Worm (Caenorhabditis elegans) whole organism, mixed stage, embryonic: ENCODE measurements around the gene str-136.
A peak's percentile ranks its signal among the peaks of the same experiment; 100 is the strongest.

Experiments
- M03D4.4 ChIP-seq: sonication (generic microtip); optimal IDR thresholded peaks from 2 replicates; lab custom pipeline; 2017; ENCODE audit warnings: mild to moderate bottlenecking, missing genetic modification characterization, missing compliant biosample characterization
- bed-3 ChIP-seq: fragments of 200-800 bp; sonication (Bioruptor generic); optimal IDR thresholded peaks from 3 replicates; lab custom pipeline; 2018; ENCODE audit warnings: mild to moderate bottlenecking, missing genetic modification characterization, moderate library complexity, missing compliant biosample characterization
- blmp-1 ChIP-seq: fragments of 150-350 bp; optimal IDR thresholded peaks from 2 replicates; lab custom pipeline; 2014; ENCODE audit warnings: missing biosample characterization, missing genetic modification characterization
- ceh-39 ChIP-seq: fragments of 150-350 bp; optimal IDR thresholded peaks from 2 replicates; lab custom pipeline; 2014; ENCODE audit warnings: missing biosample characterization, missing genetic modification characterization
- ceh-43 ChIP-seq: fragments of 200-800 bp; sonication (Bioruptor generic); optimal IDR thresholded peaks from 2 replicates; lab custom pipeline; 2018; ENCODE audit warnings: mild to moderate bottlenecking, missing genetic modification characterization, moderate library complexity, missing compliant biosample characterization
- ceh-83 ChIP-seq: fragments of 200-800 bp; sonication (Bioruptor generic); optimal IDR thresholded peaks from 2 replicates; lab custom pipeline; 2018; ENCODE audit warnings: mild to moderate bottlenecking, missing genetic modification characterization, missing compliant biosample characterization
- ces-1 ChIP-seq: fragments of 150-350 bp; optimal IDR thresholded peaks from 2 replicates; lab custom pipeline; 2014; ENCODE audit warnings: missing biosample characterization, missing genetic modification reagents, missing genetic modification characterization
- cnd-1 ChIP-seq: fragments of 200-800 bp; sonication (Bioruptor generic); optimal IDR thresholded peaks from 2 replicates; lab custom pipeline; 2018; ENCODE audit warnings: mild to moderate bottlenecking, missing genetic modification characterization, missing compliant biosample characterization
- drap-1 ChIP-seq: fragments of 200-800 bp; sonication (Bioruptor generic); optimal IDR thresholded peaks from 3 replicates; lab custom pipeline; 2018; ENCODE audit warnings: mild to moderate bottlenecking, missing genetic modification characterization, missing compliant biosample characterization
- elt-1 ChIP-seq: sonication (generic microtip); optimal IDR thresholded peaks from 2 replicates; lab custom pipeline; 2017; ENCODE audit warnings: missing genetic modification characterization, mild to moderate bottlenecking, missing compliant biosample characterization, antibody characterized with exemption, moderate library complexity, borderline replicate concordance; ENCODE audit not compliant: insufficient read depth
- elt-3 ChIP-seq: fragments of 150-350 bp; optimal IDR thresholded peaks from 2 replicates; lab custom pipeline; 2014; ENCODE audit warnings: missing biosample characterization, missing genetic modification characterization
- flh-1 ChIP-seq: fragments of 200-800 bp; sonication (Bioruptor generic); optimal IDR thresholded peaks from 2 replicates; lab custom pipeline; 2018; ENCODE audit warnings: mild to moderate bottlenecking, missing genetic modification characterization, moderate library complexity, missing compliant biosample characterization
- ham-2 ChIP-seq: fragments of 200-800 bp; sonication (Bioruptor generic); optimal IDR thresholded peaks from 2 replicates; lab custom pipeline; 2018; ENCODE audit warnings: mild to moderate bottlenecking, missing genetic modification characterization, missing compliant biosample characterization
- hlh-1 ChIP-seq: fragments of 150-350 bp; optimal IDR thresholded peaks from 2 replicates; lab custom pipeline; 2014; ENCODE audit warnings: missing biosample characterization, missing genetic modification reagents, missing genetic modification characterization
- lin-13 ChIP-seq: fragments of 150-350 bp; optimal IDR thresholded peaks from 2 replicates; lab custom pipeline; 2014; ENCODE audit warnings: missing biosample characterization, missing genetic modification characterization
- lin-32 ChIP-seq: fragments of 200-800 bp; sonication (Bioruptor generic); optimal IDR thresholded peaks from 2 replicates; lab custom pipeline; 2018; ENCODE audit warnings: mild to moderate bottlenecking, missing genetic modification characterization, missing compliant biosample characterization
- lsy-2 ChIP-seq: fragments of 150-350 bp; optimal IDR thresholded peaks from 2 replicates; lab custom pipeline; 2014; ENCODE audit warnings: missing biosample characterization, missing genetic modification characterization
- mab-5 ChIP-seq: fragments of 150-350 bp; optimal IDR thresholded peaks from 2 replicates; lab custom pipeline; 2014; ENCODE audit warnings: missing biosample characterization, missing genetic modification characterization
- mep-1 ChIP-seq: fragments of 150-350 bp; optimal IDR thresholded peaks from 2 replicates; lab custom pipeline; 2017; ENCODE audit warnings: missing biosample characterization, missing genetic modification reagents, missing genetic modification characterization, inconsistent platforms
- mls-2 ChIP-seq: sonication (generic microtip); optimal IDR thresholded peaks from 2 replicates; lab custom pipeline; 2016; ENCODE audit warnings: mild to moderate bottlenecking, missing genetic modification characterization, moderate library complexity, missing compliant biosample characterization
- nhr-12 ChIP-seq: fragments of 150-350 bp; optimal IDR thresholded peaks from 2 replicates; lab custom pipeline; 2014; ENCODE audit warnings: missing biosample characterization, missing genetic modification characterization
- nhr-2 ChIP-seq: fragments of 150-350 bp; optimal IDR thresholded peaks from 2 replicates; lab custom pipeline; 2014; ENCODE audit warnings: missing biosample characterization, missing genetic modification characterization
- nhr-237 ChIP-seq: fragments of 150-350 bp; optimal IDR thresholded peaks from 2 replicates; lab custom pipeline; 2014; ENCODE audit warnings: missing biosample characterization, missing genetic modification characterization
- nhr-28 ChIP-seq: fragments of 150-350 bp; optimal IDR thresholded peaks from 2 replicates; lab custom pipeline; 2014; ENCODE audit warnings: missing biosample characterization, missing genetic modification characterization
- nhr-76 ChIP-seq: sonication (generic microtip); optimal IDR thresholded peaks from 2 replicates; lab custom pipeline; 2017; ENCODE audit warnings: missing biosample characterization, missing genetic modification characterization
- pha-4 ChIP-seq: fragments of 150-350 bp; optimal IDR thresholded peaks from 2 replicates; lab custom pipeline; 2018; ENCODE audit warnings: missing biosample characterization, missing genetic modification reagents, missing genetic modification characterization
- sem-2 ChIP-seq: fragments of 200-800 bp; sonication (Bioruptor generic); optimal IDR thresholded peaks from 2 replicates; lab custom pipeline; 2018; ENCODE audit warnings: mild to moderate bottlenecking, missing genetic modification characterization, missing compliant biosample characterization
- snpc-4 ChIP-seq: fragments of 150-350 bp; optimal IDR thresholded peaks from 2 replicates; lab custom pipeline; 2014; ENCODE audit warnings: missing biosample characterization, missing genetic modification characterization
- sptf-1 ChIP-seq: sonication (generic microtip); optimal IDR thresholded peaks from 2 replicates; lab custom pipeline; 2017; ENCODE audit warnings: mild to moderate bottlenecking, missing genetic modification characterization, moderate library complexity, missing compliant biosample characterization
- tbx-8 ChIP-seq: fragments of 200-800 bp; sonication (Bioruptor generic); optimal IDR thresholded peaks from 2 replicates; lab custom pipeline; 2018; ENCODE audit warnings: mild to moderate bottlenecking, missing genetic modification characterization, moderate library complexity, missing compliant biosample characterization
- unc-120 ChIP-seq: sonication (generic microtip); optimal IDR thresholded peaks from 2 replicates; lab custom pipeline; 2017; ENCODE audit warnings: missing genetic modification characterization, missing compliant biosample characterization; ENCODE audit not compliant: poor library complexity, severe bottlenecking
- unc-39 ChIP-seq: fragments of 150-350 bp; optimal IDR thresholded peaks from 2 replicates; lab custom pipeline; 2014; ENCODE audit warnings: missing biosample characterization, missing genetic modification characterization
- unc-62 ChIP-seq: fragments of 150-350 bp; optimal IDR thresholded peaks from 2 replicates; lab custom pipeline; 2014; ENCODE audit warnings: missing biosample characterization, missing genetic modification reagents, missing genetic modification characterization
- zip-8 ChIP-seq: fragments of 150-350 bp; optimal IDR thresholded peaks from 2 replicates; lab custom pipeline; 2014; ENCODE audit warnings: missing biosample characterization, missing genetic modification characterization
- ztf-11 ChIP-seq: fragments of 150-350 bp; optimal IDR thresholded peaks from 2 replicates; lab custom pipeline; 2014; ENCODE audit warnings: missing biosample characterization, missing genetic modification characterization

str-136 gene

ce11 chrV:8238290-8238689, 40.4 kb downstream of the str-136 start, which contains the start of gene rol-3:
Gene rol-3 (minus strand): TSS chrV:8238409.
- no peak for TF ChIP-seq M03D4.4
- no peak for TF ChIP-seq lin-13 (tag; lab: Kevin White, UChicago)
- no peak for TF ChIP-seq sem-2 (GFP tag; lab: Kevin White, UChicago)
- no peak for TF ChIP-seq mls-2 (tag; lab: Kevin White, UChicago)
- TF ChIP-seq ham-2 (GFP tag; lab: Kevin White, UChicago), result no peak

ce11 chrV:8235331-8235730, 43.4 kb downstream of the str-136 start:
- TF ChIP-seq unc-62, result no peak
- TF ChIP-seq ceh-83 (GFP tag; lab: Kevin White, UChicago), result peak; percentile 74
- TF ChIP-seq lsy-2, result no peak
- TF ChIP-seq ham-2 (GFP tag; lab: Kevin White, UChicago), result peak; percentile 45
- peak; percentile 45 for TF ChIP-seq drap-1 (GFP tag; lab: Kevin White, UChicago)
- TF ChIP-seq cnd-1 (tag; lab: Kevin White, UChicago), result peak; percentile 46
- no peak for TF ChIP-seq lin-13 (tag; lab: Kevin White, UChicago)
- TF ChIP-seq M03D4.4, result peak; percentile 57
- peak; percentile 18 for TF ChIP-seq lin-32
- peak; percentile 71 for TF ChIP-seq hlh-1 (tag; lab: Kevin White, UChicago)
- TF ChIP-seq, all 35 proteins: peak for 7

ce11 chrV:8230056-8230455, 48.7 kb downstream of the str-136 start:
- TF ChIP-seq ceh-83 (GFP tag; lab: Kevin White, UChicago) (peak; percentile 68), blmp-1 (no peak), pha-4 (tag; lab: Kevin White, UChicago) (no peak), elt-3 (tag; lab: Kevin White, UChicago) (no peak), M03D4.4 (peak; percentile 5), tbx-8 (GFP tag; lab: Kevin White, UChicago) (no peak), mab-5 (tag; lab: Kevin White, UChicago) (no peak), cnd-1 (tag; lab: Kevin White, UChicago) (no peak), nhr-76 (tag; lab: Kevin White, UChicago) (no peak), ces-1 (GFP tag; lab: Kevin White, UChicago) (no peak), mls-2 (tag; lab: Kevin White, UChicago) (no peak), ceh-39 (tag; lab: Kevin White, UChicago) (no peak), lin-13 (tag; lab: Kevin White, UChicago) (no peak), mep-1 (tag; lab: Kevin White, UChicago) (no peak), unc-62 (no peak), bed-3 (GFP tag; lab: Kevin White, UChicago) (no peak), sptf-1 (tag; lab: Kevin White, UChicago) (no peak), snpc-4 (tag; lab: Kevin White, UChicago) (no peak), unc-39 (tag; lab: Kevin White, UChicago) (no peak), elt-1 (tag; lab: Kevin White, UChicago) (no peak), drap-1 (GFP tag; lab: Kevin White, UChicago) (peak; percentile 11), unc-120 (tag; lab: Kevin White, UChicago) (peak; percentile 38), nhr-28 (no peak)

- TF ChIP-seq unc-62 (no peak), hlh-1 (tag; lab: Kevin White, UChicago) (peak; percentile 4), mab-5 (tag; lab: Kevin White, UChicago) (no peak), bed-3 (GFP tag; lab: Kevin White, UChicago) (no peak), lin-32 (no peak), sptf-1 (tag; lab: Kevin White, UChicago) (peak; percentile 31), nhr-2 (tag; lab: Kevin White, UChicago) (no peak), ces-1 (GFP tag; lab: Kevin White, UChicago) (no peak), ztf-11 (tag; lab: Kevin White, UChicago) (no peak), M03D4.4 (no peak), blmp-1 (no peak), nhr-12 (tag; lab: Kevin White, UChicago) (no peak), tbx-8 (GFP tag; lab: Kevin White, UChicago) (no peak), ceh-43 (GFP tag; lab: Kevin White, UChicago) (no peak), lsy-2 (peak; percentile 39), lin-13 (tag; lab: Kevin White, UChicago) (peak; percentile 17), elt-1 (tag; lab: Kevin White, UChicago) (no peak), mls-2 (tag; lab: Kevin White, UChicago) (no peak), zip-8 (no peak), sem-2 (GFP tag; lab: Kevin White, UChicago) (no peak), ceh-39 (tag; lab: Kevin White, UChicago) (peak; percentile 39), drap-1 (GFP tag; lab: Kevin White, UChicago) (peak; percentile 83), flh-1 (no peak), elt-3 (tag; lab: Kevin White, UChicago) (no peak), nhr-237 (tag; lab: Kevin White, UChicago) (no peak), pha-4 (tag; lab: Kevin White, UChicago) (peak; percentile 39), unc-120 (tag; lab: Kevin White, UChicago) (peak; percentile 95), nhr-76 (tag; lab: Kevin White, UChicago) (no peak), mep-1 (tag; lab: Kevin White, UChicago) (peak; percentile 23), nhr-28 (no peak), cnd-1 (tag; lab: Kevin White, UChicago) (peak; percentile 8), ham-2 (GFP tag; lab: Kevin White, UChicago) (no peak), ceh-83 (GFP tag; lab: Kevin White, UChicago) (no peak), unc-39 (tag; lab: Kevin White, UChicago) (no peak), snpc-4 (tag; lab: Kevin White, UChicago) (no peak)
- TF ChIP-seq, all 35 proteins: peak for 10
These were observed 50.0 kb downstream of the str-136 start for ce11 chrV:8228712-8229119.
